Worm (Caenorhabditis elegans) whole organism, L4 larva: ENCODE data around the gene T04A6.3.

ENCODE experiments used
- Y5F2A.4 ChIP-seq: fragments of 200-800 bp; sonication (Bioruptor generic); optimal IDR thresholded peaks from 2 replicates; lab custom pipeline; 2018; ENCODE audit warnings: mild to moderate bottlenecking, missing genetic modification characterization, missing compliant biosample characterization
- ces-1 ChIP-seq: fragments of 150-350 bp; sonication (generic microtip); optimal IDR thresholded peaks from 4 replicates; lab custom pipeline; 2014; ENCODE audit warnings: missing biosample characterization, missing genetic modification reagents, missing genetic modification characterization
- mdl-1 ChIP-seq, 2 experiments: fragments of 150-350 bp in 1 of 2; sonication (generic microtip) in 1 of 2; optimal IDR thresholded peaks; 2 replicates each; lab custom pipeline; 2014 to 2017; ENCODE audit warnings: missing biosample characterization in 2 of 2, missing genetic modification characterization in 2 of 2
- nhr-11 ChIP-seq: fragments of 150-350 bp; optimal IDR thresholded peaks from 2 replicates; lab custom pipeline; 2014; ENCODE audit warnings: missing biosample characterization, missing genetic modification characterization

- no peak for TF ChIP-seq mdl-1 (tag; optimal IDR thresholded peaks at IDR 0.05; lab: Kevin White, UChicago)
- TF ChIP-seq Y5F2A.4 = no peak
- no peak for TF ChIP-seq ces-1
- TF ChIP-seq nhr-11 (tag; lab: Kevin White, UChicago) = no peak
Observed at ce11 chrIII:7584131-7584646, 23.9 kb downstream of the T04A6.3 start, which contains the start of gene cup-5.
